Worm (Caenorhabditis elegans): Measurements from ENCODE around the gene F36H5.4.

ce11 chrII:1735145-1735544 is 26.5 kb upstream of the F36H5.4 start:
- TF ChIP-seq elt-3 (tag; optimal IDR thresholded peaks at IDR 0.05) (no peak), elt-1 (tag; optimal IDR thresholded peaks at IDR 0.05) (no peak), fkh-10 (GFP tag; optimal IDR thresholded peaks at IDR 0.05) (no peak), nhr-76 (tag; optimal IDR thresholded peaks at IDR 0.05) (no peak), zag-1 (tag; optimal IDR thresholded peaks at IDR 0.05) (no peak), lin-15B (tag; optimal IDR thresholded peaks at IDR 0.05) (no peak), pqm-1 (tag; optimal IDR thresholded peaks at IDR 0.05) (no peak), mdl-1 (tag; optimal IDR thresholded peaks at IDR 0.05) (no peak), ceh-28 (tag; optimal IDR thresholded peaks at IDR 0.05) (no peak), ama-1 (optimal IDR thresholded peaks at IDR 0.05) (no peak), jun-1 (tag; optimal IDR thresholded peaks at IDR 0.05) (no peak)
